Fruit fly (Drosophila melanogaster): ENCODE results near the gene CG33178.

CG33178 gene

DNA sequence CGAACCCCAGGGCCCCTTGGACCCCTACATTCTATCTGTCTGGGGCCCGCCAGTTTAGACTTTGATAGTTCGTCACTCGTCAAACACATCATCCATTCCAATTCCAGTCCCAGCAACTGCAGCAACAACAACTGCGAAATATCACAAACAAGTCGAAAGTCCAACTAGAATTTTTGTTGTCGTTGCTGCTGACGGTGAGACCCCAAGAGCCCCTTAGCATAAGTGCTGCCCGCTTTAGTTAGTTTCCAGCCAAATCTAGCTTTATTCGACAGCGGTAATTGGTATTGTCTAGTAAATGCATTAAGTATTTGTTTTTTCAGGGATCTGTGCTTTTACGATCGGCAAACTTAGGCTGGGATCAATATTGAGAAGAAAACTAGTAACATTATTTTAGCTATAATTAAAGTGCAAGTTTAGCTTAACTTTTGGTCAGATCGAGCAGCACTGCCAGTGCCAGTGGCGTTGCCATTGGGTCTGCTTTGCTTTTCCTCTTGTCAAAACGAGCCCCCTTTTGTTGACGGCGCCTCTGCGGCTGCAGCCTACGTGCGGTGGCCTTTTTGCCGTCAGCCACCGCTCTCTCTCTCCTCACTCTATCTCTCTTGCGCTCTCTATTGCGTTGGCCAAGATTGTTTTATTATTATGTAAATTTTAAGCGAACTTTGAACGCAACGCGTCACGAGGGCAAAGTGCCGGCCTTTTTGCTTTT, 7.8 kb upstream of the CG33178 start (continued):
- TF ChIP-seq B-H1 (GFP tag; IDR thresholded peaks at IDR 0.05): peak; percentile 82
- TF ChIP-seq CG17385 (GFP tag; optimal IDR thresholded peaks at IDR 0.05): peak; percentile 79
- peak; percentile 88 for TF ChIP-seq Xrp1 (GFP tag; IDR thresholded peaks at IDR 0.05)
- TF ChIP-seq Scr (GFP tag; IDR thresholded peaks at IDR 0.05; ENCODE audit: partially characterized antibody): no peak
- TF ChIP-seq pho (GFP tag; optimal IDR thresholded peaks at IDR 0.05): peak; percentile 94
- no peak for TF ChIP-seq HLHmδ (GFP tag; optimal IDR thresholded peaks at IDR 0.05)
- peak; percentile 88 for TF ChIP-seq bcd (GFP tag; optimal IDR thresholded peaks at IDR 0.05)
- peak; percentile 91 for TF ChIP-seq sob (GFP tag; IDR thresholded peaks at IDR 0.05)
- TF ChIP-seq CG13624 (GFP tag; optimal IDR thresholded peaks at IDR 0.05): peak; percentile 93
- peak; percentile 26 for TF ChIP-seq CG9797 (GFP tag; optimal IDR thresholded peaks at IDR 0.05)
- no peak for TF ChIP-seq cg (GFP tag; optimal IDR thresholded peaks at IDR 0.05)
- TF ChIP-seq al (GFP tag; IDR thresholded peaks at IDR 0.05): peak; percentile 85
- TF ChIP-seq Usf (GFP tag; optimal IDR thresholded peaks at IDR 0.05): peak; percentile 67
- peak; percentile 74 for TF ChIP-seq CG30431 (GFP tag; optimal IDR thresholded peaks at IDR 0.05)
- TF ChIP-seq CG6272 (GFP tag; IDR thresholded peaks at IDR 0.05): peak; percentile 86
- peak; percentile 89 for TF ChIP-seq CG9876 (GFP tag; optimal IDR thresholded peaks at IDR 0.05)
- peak; percentile 86 for TF ChIP-seq nau (GFP tag; optimal IDR thresholded peaks at IDR 0.05)
- no peak for TF ChIP-seq Dfd (GFP tag; optimal IDR thresholded peaks at IDR 0.05)
- peak; percentile 86 for TF ChIP-seq unpg (GFP tag; optimal IDR thresholded peaks at IDR 0.05)
- TF ChIP-seq Rfx (GFP tag; IDR thresholded peaks at IDR 0.05): peak; percentile 97
- peak; percentile 84 for TF ChIP-seq Sox100B (GFP tag; optimal IDR thresholded peaks at IDR 0.05)
- peak; percentile 71; the same call in 1 of the 2 replicates for TF ChIP-seq CkIIα-i1 (GFP tag; IDR thresholded peaks at IDR 0.05)
- TF ChIP-seq CG31441 (GFP tag; IDR thresholded peaks at IDR 0.05): peak; percentile 84
- TF ChIP-seq CG12236 (GFP tag; optimal IDR thresholded peaks at IDR 0.05): peak; percentile 78
- TF ChIP-seq CG10267 (tag; optimal IDR thresholded peaks at IDR 0.05): peak; percentile 77
- no peak for TF ChIP-seq fd102C (GFP tag; optimal IDR thresholded peaks at IDR 0.05)
- peak; percentile 87 for TF ChIP-seq Chrac-16 (GFP tag; optimal IDR thresholded peaks at IDR 0.05)
- peak; percentile 85 for TF ChIP-seq CG1602 (GFP tag; optimal IDR thresholded peaks at IDR 0.05)
- TF ChIP-seq CG3847 (GFP tag; IDR thresholded peaks at IDR 0.05): peak; percentile 84
- peak; percentile 91 for TF ChIP-seq pnt (GFP tag; optimal IDR thresholded peaks at IDR 0.05)
- no peak for TF ChIP-seq Hr39 (optimal IDR thresholded peaks at IDR 0.05)
- peak; percentile 77 for TF ChIP-seq oc (tag; optimal IDR thresholded peaks at IDR 0.05)
- peak; percentile 73 for TF ChIP-seq CG3065 (GFP tag; optimal IDR thresholded peaks at IDR 0.05)
- peak; percentile 86 for TF ChIP-seq BtbVII (GFP tag; optimal IDR thresholded peaks at IDR 0.05)
- peak; percentile 67 for TF ChIP-seq E2f2 (GFP tag; IDR thresholded peaks at IDR 0.05)
- TF ChIP-seq CG6854 (GFP tag; optimal IDR thresholded peaks at IDR 0.05): peak; percentile 83
- TF ChIP-seq lab (GFP tag; optimal IDR thresholded peaks at IDR 0.05): peak; percentile 94
- TF ChIP-seq stc (GFP tag; IDR thresholded peaks at IDR 0.05): peak; percentile 78
- TF ChIP-seq p53 (GFP tag; optimal IDR thresholded peaks at IDR 0.05): peak; percentile 86
- TF ChIP-seq CG3281 (GFP tag; optimal IDR thresholded peaks at IDR 0.05): peak; percentile 90
- peak; percentile 60 for TF ChIP-seq MBD-R2 (GFP tag; IDR thresholded peaks at IDR 0.05)
- peak; percentile 78 for TF ChIP-seq CG4730 (GFP tag; IDR thresholded peaks at IDR 0.05)
- no peak for TF ChIP-seq Tbp (GFP tag; optimal IDR thresholded peaks at IDR 0.05)
- TF ChIP-seq wek (GFP tag; optimal IDR thresholded peaks at IDR 0.05): peak; percentile 12
- TF ChIP-seq zfh2 (GFP tag; optimal IDR thresholded peaks at IDR 0.05): peak; percentile 93
- TF ChIP-seq phol (tag; optimal IDR thresholded peaks at IDR 0.05): peak; percentile 80
- no peak for TF ChIP-seq Elba2 (GFP tag; optimal IDR thresholded peaks at IDR 0.05)
- peak; percentile 84 for TF ChIP-seq CrebB (tag; optimal IDR thresholded peaks at IDR 0.05)
- TF ChIP-seq pfk (GFP tag; optimal IDR thresholded peaks at IDR 0.05): peak; percentile 15
- TF ChIP-seq ATbp (GFP tag; optimal IDR thresholded peaks at IDR 0.05): peak; percentile 84
- peak; percentile 64 for TF ChIP-seq Deaf1 (tag; optimal IDR thresholded peaks at IDR 0.05)

Data from whole organism, embryonic.